Fruit fly (Drosophila melanogaster): ENCODE measurements around the gene CtsB.

CtsB gene

dm6 chrX:13821775-13822493 is 40.0 kb upstream of the CtsB start, which contains the start of gene Clic (continued):
- TF ChIP-seq amos (GFP tag; IDR thresholded peaks at IDR 0.05; ENCODE audit: partially characterized antibody) (peak; percentile 50; the same call in 1 of the 2 replicates), CG12299 (tag; optimal IDR thresholded peaks at IDR 0.05) (peak; percentile 14), CG3407 (GFP tag; optimal IDR thresholded peaks at IDR 0.05) (no peak), NC2β (GFP tag; optimal IDR thresholded peaks at IDR 0.05) (peak; percentile 35), CG31224 (GFP tag; IDR thresholded peaks at IDR 0.05) (no peak), gro (GFP tag; optimal IDR thresholded peaks at IDR 0.05) (peak; percentile 24), CG4707 (GFP tag; optimal IDR thresholded peaks at IDR 0.05) (peak; percentile 6), CG34224 (GFP tag; IDR thresholded peaks at IDR 0.05; ENCODE audit: partially characterized antibody) (no peak), CG9876 (GFP tag; optimal IDR thresholded peaks at IDR 0.05) (peak; percentile 10), CG32772 (GFP tag; IDR thresholded peaks at IDR 0.05) (no peak), wdn (GFP tag; IDR thresholded peaks at IDR 0.05) (0 out of 2 replicates have a peak, but pooled peaks have one; percentile 14), hkb (optimal IDR thresholded peaks at IDR 0.05) (no peak), hkb (GFP tag; IDR thresholded peaks at IDR 0.05) (peak; percentile 42; the same call in 1 of the 2 replicates), D19B (GFP tag; optimal IDR thresholded peaks at IDR 0.05) (no peak), CG32532 (GFP tag; IDR thresholded peaks at IDR 0.05) (peak; percentile 34; the same call in 1 of the 2 replicates), Asciz (GFP tag; optimal IDR thresholded peaks at IDR 0.05) (no peak), dmrt99B (tag; optimal IDR thresholded peaks at IDR 0.05) (no peak), CHES-1-like (GFP tag; optimal IDR thresholded peaks at IDR 0.05) (peak; percentile 43), CG10543 (GFP tag; optimal IDR thresholded peaks at IDR 0.05) (peak; percentile 50), Hand (GFP tag; optimal IDR thresholded peaks at IDR 0.05) (peak; percentile 8), Hey (tag; optimal IDR thresholded peaks at IDR 0.05) (no peak), Dref (GFP tag; IDR thresholded peaks at IDR 0.05) (peak; percentile 36), TFAM (GFP tag; optimal IDR thresholded peaks at IDR 0.05) (no peak), toy (GFP tag; IDR thresholded peaks at IDR 0.05) (no peak), gsb (GFP tag; IDR thresholded peaks at IDR 0.05) (no peak), Spps (tag; optimal IDR thresholded peaks at IDR 0.05) (no peak), Gug (GFP tag; IDR thresholded peaks at IDR 0.05) (peak; percentile 3; the same call in 1 of the 4 replicates), zf30C (GFP tag; optimal IDR thresholded peaks at IDR 0.05) (no peak), vvl (GFP tag; IDR thresholded peaks at IDR 0.05) (peak; percentile 53; the same call in 1 of the 2 replicates), jumu (GFP tag; optimal IDR thresholded peaks at IDR 0.05) (peak; percentile 9), CG9797 (GFP tag; optimal IDR thresholded peaks at IDR 0.05) (peak; percentile 73), Bgb (GFP tag; IDR thresholded peaks at IDR 0.05; ENCODE audit: partially characterized antibody) (peak; percentile 67; the same call in 1 of the 2 replicates), grn (GFP tag; optimal IDR thresholded peaks at IDR 0.05) (no peak), Deaf1 (tag; optimal IDR thresholded peaks at IDR 0.05) (peak; percentile 4), CG31365 (tag; optimal IDR thresholded peaks at IDR 0.05) (peak; percentile 15), CG17612 (GFP tag; IDR thresholded peaks at IDR 0.05) (no peak), NFAT (GFP tag; IDR thresholded peaks at IDR 0.05) (peak; percentile 55; the same call in 1 of the 2 replicates), CG17328 (GFP tag; IDR thresholded peaks at IDR 0.05) (no peak), dpn (GFP tag; optimal IDR thresholded peaks at IDR 0.05) (peak in 1 of 2 experiments; percentile 11), Scr (GFP tag; IDR thresholded peaks at IDR 0.05; ENCODE audit: partially characterized antibody) (peak; percentile 15; the same call in 1 of the 2 replicates), pros (GFP tag; optimal IDR thresholded peaks at IDR 0.05) (no peak), CG15479 (GFP tag; optimal IDR thresholded peaks at IDR 0.05) (peak; percentile 46), pita (GFP tag; optimal IDR thresholded peaks at IDR 0.05) (no peak), CG13296 (GFP tag; optimal IDR thresholded peaks at IDR 0.05) (peak; percentile 40), CG10462 (GFP tag; optimal IDR thresholded peaks at IDR 0.05) (no peak), Poxn (GFP tag; IDR thresholded peaks at IDR 0.05) (no peak), bsh (GFP tag; optimal IDR thresholded peaks at IDR 0.05) (no peak), hb (GFP tag; IDR thresholded peaks at IDR 0.05; ENCODE audit: partially characterized antibody) (no peak), CG11247 (GFP tag; IDR thresholded peaks at IDR 0.05) (peak; percentile 9; the same call in 1 of the 2 replicates)
